Worm (Caenorhabditis elegans) whole organism, midembryonic: ENCODE data around the gene akt-2.

ENCODE experiments used
- med-1 ChIP-seq: sonication (generic microtip); optimal IDR thresholded peaks from 2 replicates; lab custom pipeline; 2017; ENCODE audit warnings: missing genetic modification characterization, mild to moderate bottlenecking, missing compliant biosample characterization, antibody characterized with exemption, missing genetic modification reagents; ENCODE audit not compliant: insufficient read depth
- tab-1 ChIP-seq: fragments of 200-800 bp; sonication (Bioruptor generic); IDR thresholded peaks from 2 replicates; pipeline ENCODE4 v1.3.6; 2022; ENCODE audit warnings: missing genetic modification characterization, missing compliant biosample characterization

DNA sequence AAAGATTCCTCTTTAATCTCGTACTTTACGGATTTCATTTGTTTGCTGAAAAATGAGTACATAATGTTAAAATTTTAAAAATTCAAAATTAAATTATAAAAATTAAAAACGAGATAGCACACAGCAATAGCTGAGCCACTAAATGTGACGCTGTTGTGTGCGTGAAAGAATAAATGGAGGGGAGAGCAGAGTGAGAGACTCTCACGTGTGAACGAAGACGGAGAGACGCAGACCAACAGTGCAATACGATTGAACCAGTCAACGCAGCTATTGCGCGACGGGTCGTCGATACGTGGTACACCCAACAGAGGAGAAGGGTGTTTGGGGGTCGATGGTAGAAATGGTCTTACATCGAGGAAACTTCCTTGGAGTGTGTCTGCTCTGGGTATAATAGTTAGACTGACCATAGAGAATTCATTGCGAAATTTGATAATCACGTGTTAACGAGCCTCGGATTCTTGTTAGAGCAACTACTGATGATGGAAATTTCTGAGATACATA, 48.8 kb upstream of the akt-2 start, which contains the start of gene F16B12.4:
- no peak for TF ChIP-seq med-1 (GFP tag; lab: Kevin White, UChicago)
- no peak for TF ChIP-seq tab-1 (GFP tag; lab: Robert Waterston, UW)
